Fruit fly (Drosophila melanogaster) whole organism, embryonic: Measurements from ENCODE around the gene CG4133.

Source experiments
- Abd-B ChIP-seq: fragments of 200-800 bp; sonication (Bioruptor generic); optimal IDR thresholded peaks from 2 replicates; lab custom pipeline; 2018; ENCODE audit warnings: missing biosample characterization, mild to moderate bottlenecking, missing genetic modification characterization, moderate library complexity
- Atf-2 ChIP-seq: fragments of 200-800 bp; sonication (Bioruptor generic); optimal IDR thresholded peaks from 2 replicates; lab custom pipeline; 2016; ENCODE audit warnings: missing biosample characterization, missing genetic modification characterization
- CG10462 ChIP-seq: fragments of 200-800 bp; sonication (Bioruptor generic); optimal IDR thresholded peaks from 2 replicates; lab custom pipeline; 2016; ENCODE audit warnings: missing biosample characterization, missing genetic modification characterization
- CG11085 ChIP-seq: fragments of 200-800 bp; sonication (Bioruptor generic); IDR thresholded peaks from 2 replicates; pipeline ENCODE4 v1.3.6; 2022; ENCODE audit warnings: missing biosample characterization, missing genetic modification characterization
- CG11695 ChIP-seq: fragments of 200-800 bp; sonication (Bioruptor generic); IDR thresholded peaks from 3 replicates; pipeline ENCODE4 v1.3.6; 2022; ENCODE audit warnings: missing biosample characterization, missing genetic modification characterization
- CG12299 ChIP-seq: fragments of 200-800 bp; sonication (Bioruptor generic); optimal IDR thresholded peaks from 2 replicates; lab custom pipeline; 2018; ENCODE audit warnings: missing biosample characterization, mild to moderate bottlenecking, missing genetic modification characterization
- CG12769 ChIP-seq: fragments of 200-800 bp; sonication (Bioruptor generic); optimal IDR thresholded peaks from 2 replicates; lab custom pipeline; 2019; ENCODE audit warnings: missing biosample characterization, mild to moderate bottlenecking, missing genetic modification characterization, moderate library complexity
- CG13123 ChIP-seq: fragments of 200-800 bp; sonication (Bioruptor generic); optimal IDR thresholded peaks from 2 replicates; lab custom pipeline; 2016; ENCODE audit warnings: missing biosample characterization, missing genetic modification characterization
- CG13624 ChIP-seq: fragments of 200-800 bp; sonication (Bioruptor generic); optimal IDR thresholded peaks from 2 replicates; lab custom pipeline; 2016; ENCODE audit warnings: missing biosample characterization, missing genetic modification characterization
- CG15011 ChIP-seq: fragments of 200-800 bp; sonication (Bioruptor generic); optimal IDR thresholded peaks from 3 replicates; lab custom pipeline; 2018; ENCODE audit warnings: missing biosample characterization, mild to moderate bottlenecking, missing genetic modification characterization
- CG1647 ChIP-seq: fragments of 200-800 bp; sonication (Bioruptor generic); optimal IDR thresholded peaks from 3 replicates; lab custom pipeline; 2016; ENCODE audit warnings: missing biosample characterization, missing genetic modification characterization
- CG17912 ChIP-seq: fragments of 200-800 bp; sonication (Bioruptor generic); optimal IDR thresholded peaks from 2 replicates; lab custom pipeline; 2018; ENCODE audit warnings: missing biosample characterization, mild to moderate bottlenecking, missing genetic modification characterization
- CG18764 ChIP-seq: fragments of 200-800 bp; sonication (Bioruptor generic); optimal IDR thresholded peaks from 3 replicates; lab custom pipeline; 2016; ENCODE audit warnings: missing biosample characterization, missing genetic modification characterization
- CG30020 ChIP-seq: fragments of 200-800 bp; optimal IDR thresholded peaks from 2 replicates; lab custom pipeline; 2019; ENCODE audit warnings: missing biosample characterization, mild to moderate bottlenecking, missing genetic modification characterization, moderate library complexity
- CG31388 ChIP-seq: fragments of 200-800 bp; sonication (Bioruptor generic); optimal IDR thresholded peaks from 2 replicates; lab custom pipeline; 2016; ENCODE audit warnings: missing biosample characterization, missing genetic modification characterization
- CG3163 ChIP-seq: fragments of 200-800 bp; sonication (Bioruptor generic); optimal IDR thresholded peaks from 3 replicates; lab custom pipeline; 2016; ENCODE audit warnings: missing biosample characterization, missing genetic modification characterization
- CG33213 ChIP-seq: fragments of 200-800 bp; sonication (Bioruptor generic); optimal IDR thresholded peaks from 3 replicates; lab custom pipeline; 2016; ENCODE audit warnings: missing biosample characterization, missing genetic modification characterization
- CG34422 ChIP-seq: fragments of 200-800 bp; sonication (Bioruptor generic); IDR thresholded peaks from 3 replicates; pipeline ENCODE4 v1.3.6; 2022; ENCODE audit warnings: missing biosample characterization, missing genetic modification characterization
- CG6254 ChIP-seq: fragments of 200-800 bp; sonication (Bioruptor generic); optimal IDR thresholded peaks from 3 replicates; lab custom pipeline; 2017; ENCODE audit warnings: mild to moderate bottlenecking, missing biosample characterization, missing genetic modification reagents, missing genetic modification characterization
- CG6272 ChIP-seq: fragments of 200-800 bp; sonication (Bioruptor generic); IDR thresholded peaks from 2 replicates; pipeline ENCODE4 v1.3.6; 2022; ENCODE audit warnings: missing biosample characterization, missing genetic modification characterization
- CG7963 ChIP-seq: fragments of 200-800 bp; sonication (Bioruptor generic); IDR thresholded peaks from 3 replicates; pipeline ENCODE4 v1.3.6; 2022; ENCODE audit warnings: missing biosample characterization, missing genetic modification characterization; ENCODE audit not compliant: partially characterized antibody
- CG8089 ChIP-seq: fragments of 200-800 bp; sonication (Bioruptor generic); optimal IDR thresholded peaks from 3 replicates; lab custom pipeline; 2016; ENCODE audit warnings: missing biosample characterization, missing genetic modification characterization
- CG9817 ChIP-seq: fragments of 200-800 bp; sonication (Bioruptor generic); optimal IDR thresholded peaks from 2 replicates; lab custom pipeline; 2018; ENCODE audit warnings: missing biosample characterization, mild to moderate bottlenecking, missing genetic modification characterization, moderate library complexity
- CG9876 ChIP-seq: fragments of 200-800 bp; sonication (Bioruptor generic); optimal IDR thresholded peaks from 2 replicates; lab custom pipeline; 2016; ENCODE audit warnings: missing biosample characterization, missing genetic modification characterization
- D ChIP-seq, 2 experiments: fragments of 200-800 bp in 1 of 2; fragments of >200 bp in 1 of 2; sonication (Bioruptor generic) in 1 of 2; optimal IDR thresholded peaks; 2 replicates in 1 of 2; 3 replicates in 1 of 2; lab custom pipeline; 2017; ENCODE audit warnings: mild to moderate bottlenecking in 1 of 2, missing biosample characterization in 1 of 2, missing genetic modification characterization in 1 of 2, missing genetic modification reagents in 1 of 2
- H2.0 ChIP-seq: fragments of 200-800 bp; sonication (Bioruptor generic); IDR thresholded peaks from 2 replicates; pipeline ENCODE4 v1.3.6; 2022; ENCODE audit warnings: missing biosample characterization, missing genetic modification characterization
- HLHmδ ChIP-seq: fragments of 200-800 bp; sonication (Bioruptor generic); optimal IDR thresholded peaks from 2 replicates; lab custom pipeline; 2018; ENCODE audit warnings: missing biosample characterization, mild to moderate bottlenecking, missing genetic modification characterization, moderate library complexity
- Hand ChIP-seq: fragments of 200-800 bp; sonication (Bioruptor generic); optimal IDR thresholded peaks from 2 replicates; lab custom pipeline; 2017; ENCODE audit warnings: mild to moderate bottlenecking, missing biosample characterization, missing genetic modification reagents, missing genetic modification characterization
- HmgD ChIP-seq: fragments of 200-800 bp; sonication (Bioruptor generic); optimal IDR thresholded peaks from 3 replicates; lab custom pipeline; 2016; ENCODE audit warnings: missing biosample characterization, missing genetic modification characterization
- Jarid2 ChIP-seq: fragments of 200-800 bp; sonication (Bioruptor generic); optimal IDR thresholded peaks from 3 replicates; lab custom pipeline; 2017; ENCODE audit warnings: mild to moderate bottlenecking, missing biosample characterization, missing genetic modification reagents, missing genetic modification characterization
- Kr ChIP-seq: fragments of 200-800 bp; sonication (Bioruptor generic); optimal IDR thresholded peaks from 2 replicates; lab custom pipeline; 2017; ENCODE audit warnings: missing biosample characterization, mild to moderate bottlenecking, missing genetic modification characterization
- Med ChIP-seq: fragments of 200-800 bp; sonication (Bioruptor generic); peaks from one replicate; lab custom pipeline; 2016; ENCODE audit warnings: missing biosample characterization, missing genetic modification characterization, mild to moderate bottlenecking, inconsistent platforms, moderate library complexity
- Myb ChIP-seq: fragments of 200-800 bp; sonication (Bioruptor generic); optimal IDR thresholded peaks from 2 replicates; lab custom pipeline; 2016; ENCODE audit warnings: missing biosample characterization, missing genetic modification characterization
- Rfx ChIP-seq: fragments of 200-800 bp; sonication (Bioruptor generic); IDR thresholded peaks from 2 replicates; pipeline ENCODE4 v1.3.6; 2022; ENCODE audit warnings: missing biosample characterization, missing genetic modification characterization
- Ssrp ChIP-seq: fragments of 200-800 bp; sonication (Bioruptor generic); optimal IDR thresholded peaks from 2 replicates; lab custom pipeline; 2018; ENCODE audit warnings: missing biosample characterization, mild to moderate bottlenecking, missing genetic modification characterization, moderate library complexity
- ab ChIP-seq: fragments of 200-800 bp; sonication (Bioruptor generic); optimal IDR thresholded peaks from 2 replicates; lab custom pipeline; 2016; ENCODE audit warnings: missing biosample characterization, missing genetic modification characterization
- ac ChIP-seq: fragments of 200-800 bp; sonication (Bioruptor generic); optimal IDR thresholded peaks from 3 replicates; lab custom pipeline; 2017; ENCODE audit warnings: missing biosample characterization, mild to moderate bottlenecking, missing genetic modification characterization
- chm ChIP-seq: fragments of 200-800 bp; sonication (Bioruptor generic); IDR thresholded peaks from 2 replicates; pipeline ENCODE4 v1.3.6; 2022; ENCODE audit warnings: missing biosample characterization, missing genetic modification characterization
- disco-r ChIP-seq: fragments of 200-800 bp; sonication (Bioruptor generic); optimal IDR thresholded peaks from 2 replicates; lab custom pipeline; 2016; ENCODE audit warnings: missing biosample characterization, missing genetic modification characterization
- fru ChIP-seq: fragments of >200 bp; optimal IDR thresholded peaks from 2 replicates; lab custom pipeline; 2017
- grn ChIP-seq: fragments of 200-800 bp; sonication (Bioruptor generic); optimal IDR thresholded peaks from 3 replicates; lab custom pipeline; 2017; ENCODE audit warnings: missing biosample characterization, missing genetic modification characterization
- gsb-n ChIP-seq: fragments of 200-800 bp; sonication (Bioruptor generic); optimal IDR thresholded peaks from 3 replicates; lab custom pipeline; 2018; ENCODE audit warnings: missing biosample characterization, mild to moderate bottlenecking, missing genetic modification characterization
- h ChIP-seq: fragments of >200 bp; optimal IDR thresholded peaks from 2 replicates; lab custom pipeline; 2017
- ken ChIP-seq: fragments of 200-800 bp; sonication (Bioruptor generic); IDR thresholded peaks from 3 replicates; pipeline ENCODE4 v1.3.6; 2022; ENCODE audit warnings: missing biosample characterization, missing genetic modification characterization
- nerfin-1 ChIP-seq: fragments of 200-800 bp; sonication (Bioruptor generic); optimal IDR thresholded peaks from 3 replicates; lab custom pipeline; 2019; ENCODE audit warnings: missing biosample characterization, mild to moderate bottlenecking, missing genetic modification characterization, moderate library complexity
- peb ChIP-seq: fragments of 200-800 bp; sonication (Bioruptor generic); IDR thresholded peaks from 2 replicates; pipeline ENCODE4 v1.3.6; 2022; ENCODE audit warnings: missing biosample characterization, missing genetic modification characterization
- row ChIP-seq: fragments of 200-800 bp; sonication (Bioruptor generic); IDR thresholded peaks from 3 replicates; pipeline ENCODE4 v1.3.6; 2022; ENCODE audit warnings: missing biosample characterization, missing genetic modification characterization
- sob ChIP-seq: fragments of 200-800 bp; sonication (Bioruptor generic); IDR thresholded peaks from 2 replicates; pipeline ENCODE4 v1.3.6; 2022; ENCODE audit warnings: missing biosample characterization, missing genetic modification characterization
- wor ChIP-seq: fragments of 200-800 bp; sonication (Bioruptor generic); IDR thresholded peaks from 2 replicates; pipeline ENCODE4 v1.3.6; 2022; ENCODE audit warnings: missing biosample characterization, missing genetic modification characterization
- zen ChIP-seq: fragments of 200-800 bp; sonication (Bioruptor generic); optimal IDR thresholded peaks from 3 replicates; lab custom pipeline; 2018; ENCODE audit warnings: missing biosample characterization, mild to moderate bottlenecking, missing genetic modification characterization, moderate library complexity
- zf30C ChIP-seq: fragments of 200-800 bp; sonication (Bioruptor generic); optimal IDR thresholded peaks from 3 replicates; lab custom pipeline; 2018; ENCODE audit warnings: missing biosample characterization, mild to moderate bottlenecking, missing genetic modification characterization

CG4133 gene

DNA sequence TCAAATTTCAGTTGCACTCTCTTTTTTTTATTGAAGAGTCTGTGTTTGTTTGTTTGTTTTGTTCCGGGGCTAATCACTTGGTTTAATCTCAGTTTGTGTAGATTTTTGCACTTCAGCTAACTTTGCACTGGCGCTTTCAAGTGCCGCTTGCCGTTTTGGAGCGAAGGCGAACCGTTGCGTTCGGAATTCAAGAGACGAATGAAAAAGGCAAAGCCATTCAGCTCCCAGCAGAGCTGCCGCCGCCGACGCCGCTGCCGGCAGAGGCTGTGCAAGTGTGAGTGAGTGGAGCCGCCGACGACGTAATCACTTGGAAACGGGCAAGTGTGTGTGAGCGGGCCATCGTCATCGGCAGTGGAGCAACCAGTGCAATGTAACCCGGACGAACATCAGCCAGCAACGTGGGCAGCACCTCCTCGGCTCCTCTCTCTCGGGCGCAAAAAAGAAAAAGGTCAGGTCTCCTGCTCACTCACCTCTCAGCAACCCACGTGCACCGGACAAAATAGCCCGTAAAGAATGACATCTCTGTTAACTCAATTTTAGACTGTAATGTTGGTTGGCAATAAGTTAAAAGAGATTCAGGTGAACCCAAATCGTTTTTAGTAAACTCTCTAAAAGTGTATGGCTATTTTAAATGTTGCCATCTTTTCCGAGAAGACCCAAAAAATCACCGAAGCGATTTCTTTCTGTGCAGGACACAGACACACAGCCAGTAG, 24.3 kb downstream of the CG4133 start, which contains the start of gene cbt (continued):
- TF ChIP-seq D (optimal IDR thresholded peaks at IDR 0.05; lab: Kevin White, UChicago) (no peak), D (GFP tag; optimal IDR thresholded peaks at IDR 0.05; lab: Kevin White, UChicago) (peak; percentile 96), Jarid2 (GFP tag; lab: Kevin White, UChicago) (peak; percentile 75), CG18764 (GFP tag; lab: Kevin White, UChicago) (peak; percentile 96), h (lab: Kevin White, UChicago) (no peak), H2.0 (GFP tag; lab: Robert Waterston, UW) (no peak), peb (no peak), CG12769 (tag; lab: Kevin White, UChicago) (peak; percentile 99), fru (lab: Kevin White, UChicago) (no peak), CG30020 (peak; percentile 73), Abd-B (GFP tag; lab: Kevin White, UChicago) (peak; percentile 96), Hand (GFP tag; lab: Kevin White, UChicago) (peak; percentile 98), HmgD (GFP tag; lab: Kevin White, UChicago) (peak; percentile 97), HLHmδ (GFP tag; lab: Kevin White, UChicago) (peak; percentile 50), CG12299 (tag; lab: Kevin White, UChicago) (peak; percentile 97), Ssrp (peak; percentile 94), CG33213 (GFP tag; lab: Kevin White, UChicago) (peak; percentile 98), CG10462 (GFP tag; lab: Kevin White, UChicago) (peak; percentile 94), CG8089 (peak; percentile 97), gsb-n (tag; lab: Kevin White, UChicago) (peak; percentile 94), CG11695 (GFP tag; lab: Robert Waterston, UW) (no peak), Myb (peak; percentile 92), CG9817 (peak; percentile 96), disco-r (GFP tag; lab: Kevin White, UChicago) (peak; percentile 96), CG13624 (peak; percentile 98), sob (no peak), CG34422 (no peak), zen (tag; lab: Kevin White, UChicago) (peak; percentile 94), row (GFP tag; lab: Robert Waterston, UW) (no peak), CG31388 (GFP tag; lab: Kevin White, UChicago) (peak; percentile 84), CG7963 (GFP tag; lab: Robert Waterston, UW) (no peak), CG9876 (GFP tag; lab: Kevin White, UChicago) (peak; percentile 97), chm (GFP tag; lab: Robert Waterston, UW) (no peak), Atf-2 (GFP tag; lab: Kevin White, UChicago) (peak; percentile 97), Kr (GFP tag; lab: Kevin White, UChicago) (peak; percentile 59), ab (peak; percentile 91), CG11085 (GFP tag; lab: Robert Waterston, UW) (no peak), CG1647 (GFP tag; lab: Kevin White, UChicago) (peak; percentile 96), ac (GFP tag; lab: Kevin White, UChicago) (peak; percentile 86), nerfin-1 (tag; lab: Kevin White, UChicago) (peak; percentile 93), wor (GFP tag; lab: Robert Waterston, UW) (no peak), Med (GFP tag; lab: Kevin White, UChicago) (peak; percentile 100), zf30C (GFP tag; lab: Kevin White, UChicago) (peak; percentile 100), ken (no peak), CG3163 (GFP tag; lab: Kevin White, UChicago) (peak; percentile 86), CG13123 (GFP tag; lab: Kevin White, UChicago) (peak; percentile 94), grn (peak; percentile 37), CG15011 (GFP tag; lab: Kevin White, UChicago) (peak; percentile 95), CG17912 (GFP tag; lab: Kevin White, UChicago) (peak; percentile 87), CG6254 (GFP tag; lab: Kevin White, UChicago) (peak; percentile 94), Rfx (GFP tag; lab: Robert Waterston, UW) (no peak), CG6272 (GFP tag; lab: Robert Waterston, UW) (peak; percentile 95)
